Fruit fly (Drosophila melanogaster) whole organism, embryonic: ENCODE data around the gene CG42716.

ENCODE experiments used
- Asciz ChIP-seq: fragments of 200-800 bp; sonication (Bioruptor generic); optimal IDR thresholded peaks from 2 replicates; lab custom pipeline; 2017; ENCODE audit warnings: missing biosample characterization, mild to moderate bottlenecking, missing genetic modification characterization, missing genetic modification reagents
- BEAF-32 ChIP-seq: fragments of 200-800 bp; sonication (Bioruptor generic); optimal IDR thresholded peaks from 3 replicates; lab custom pipeline; 2017; ENCODE audit warnings: missing biosample characterization, missing genetic modification characterization, mild to moderate bottlenecking, moderate library complexity, missing genetic modification reagents
- CG10209 ChIP-seq: fragments of 200-800 bp; sonication (Bioruptor generic); optimal IDR thresholded peaks from 3 replicates; lab custom pipeline; 2017; ENCODE audit warnings: missing biosample characterization, mild to moderate bottlenecking, missing genetic modification characterization, missing genetic modification reagents
- CG10959 ChIP-seq: fragments of 200-800 bp; sonication (Bioruptor generic); IDR thresholded peaks from 2 replicates; pipeline ENCODE4 v1.3.6; 2022; ENCODE audit warnings: missing biosample characterization, missing genetic modification characterization
- CG12155 ChIP-seq: fragments of 200-800 bp; sonication (Bioruptor generic); optimal IDR thresholded peaks from 3 replicates; lab custom pipeline; 2016; ENCODE audit warnings: missing biosample characterization, missing genetic modification characterization
- CG13296 ChIP-seq: fragments of 200-800 bp; sonication (Bioruptor generic); optimal IDR thresholded peaks from 3 replicates; lab custom pipeline; 2018; ENCODE audit warnings: missing biosample characterization, mild to moderate bottlenecking, missing genetic modification characterization
- CG14710 ChIP-seq: fragments of 200-800 bp; sonication (Bioruptor generic); optimal IDR thresholded peaks from 3 replicates; lab custom pipeline; 2019; ENCODE audit warnings: missing biosample characterization, mild to moderate bottlenecking, missing genetic modification characterization, moderate library complexity
- CG14965 ChIP-seq: fragments of 200-800 bp; sonication (Bioruptor generic); optimal IDR thresholded peaks from 2 replicates; lab custom pipeline; 2016; ENCODE audit warnings: missing biosample characterization, missing genetic modification characterization, borderline replicate concordance
- CG15601 ChIP-seq: fragments of 200-800 bp; sonication (Bioruptor generic); optimal IDR thresholded peaks from 3 replicates; lab custom pipeline; 2019; ENCODE audit warnings: missing biosample characterization, mild to moderate bottlenecking, missing genetic modification characterization, moderate library complexity
- CG17385 ChIP-seq: fragments of 200-800 bp; sonication (Bioruptor generic); optimal IDR thresholded peaks from 3 replicates; lab custom pipeline; 2018; ENCODE audit warnings: missing biosample characterization, mild to moderate bottlenecking, missing genetic modification characterization
- CG18011 ChIP-seq: fragments of 200-800 bp; sonication (Bioruptor generic); optimal IDR thresholded peaks from 2 replicates; lab custom pipeline; 2017; ENCODE audit warnings: missing biosample characterization, missing genetic modification characterization, mild to moderate bottlenecking, moderate library complexity, missing genotype
- CG18476 ChIP-seq: fragments of 200-800 bp; sonication (Bioruptor generic); optimal IDR thresholded peaks from 2 replicates; lab custom pipeline; 2016; ENCODE audit warnings: missing biosample characterization, mild to moderate bottlenecking, missing genetic modification characterization
- CG2678 ChIP-seq: fragments of 200-800 bp; sonication (Bioruptor generic); optimal IDR thresholded peaks from 3 replicates; lab custom pipeline; 2019; ENCODE audit warnings: missing biosample characterization, mild to moderate bottlenecking, missing genetic modification characterization, moderate library complexity
- CG32772 ChIP-seq: fragments of 200-800 bp; sonication (Bioruptor generic); IDR thresholded peaks from 2 replicates; pipeline ENCODE4 v1.3.6; 2022; ENCODE audit warnings: missing biosample characterization, missing genetic modification characterization
- CG3726 ChIP-seq: fragments of 200-800 bp; sonication (Bioruptor generic); IDR thresholded peaks from 3 replicates; pipeline ENCODE4, ENCODE4 v1.3.6; 2022; ENCODE audit warnings: missing biosample characterization, missing genetic modification characterization
- CG6683 ChIP-seq: fragments of 200-800 bp; sonication (Bioruptor generic); optimal IDR thresholded peaks from 2 replicates; lab custom pipeline; 2017; ENCODE audit warnings: missing biosample characterization, mild to moderate bottlenecking, missing genetic modification characterization, missing genetic modification reagents
- CG6791 ChIP-seq: fragments of 200-800 bp; sonication (Bioruptor generic); IDR thresholded peaks from 3 replicates; pipeline ENCODE4 v1.3.6; 2022; ENCODE audit warnings: missing biosample characterization, missing genetic modification characterization; ENCODE audit not compliant: partially characterized antibody
- CG6813 ChIP-seq: fragments of 200-800 bp; sonication (Bioruptor generic); optimal IDR thresholded peaks from 2 replicates; lab custom pipeline; 2017; ENCODE audit warnings: missing biosample characterization, missing genetic modification characterization, mild to moderate bottlenecking, moderate library complexity, missing genetic modification reagents
- CG8944 ChIP-seq: fragments of 200-800 bp; sonication (Bioruptor generic); optimal IDR thresholded peaks from 3 replicates; lab custom pipeline; 2016; ENCODE audit warnings: missing biosample characterization, missing genetic modification characterization
- CHES-1-like ChIP-seq: fragments of 200-800 bp; sonication (Bioruptor generic); optimal IDR thresholded peaks from 2 replicates; lab custom pipeline; 2016; ENCODE audit warnings: missing biosample characterization, missing genetic modification characterization
- CTCF ChIP-seq: fragments of 200-800 bp; sonication (Bioruptor generic); optimal IDR thresholded peaks from 2 replicates; lab custom pipeline; 2017; ENCODE audit warnings: missing biosample characterization, mild to moderate bottlenecking, missing genetic modification characterization, moderate library complexity
- HLHmδ ChIP-seq: fragments of 200-800 bp; sonication (Bioruptor generic); optimal IDR thresholded peaks from 2 replicates; lab custom pipeline; 2018; ENCODE audit warnings: missing biosample characterization, mild to moderate bottlenecking, missing genetic modification characterization, moderate library complexity
- Hsf ChIP-seq: fragments of 200-800 bp; sonication (Bioruptor generic); optimal IDR thresholded peaks from 3 replicates; lab custom pipeline; 2016; ENCODE audit warnings: missing biosample characterization, missing genetic modification characterization
- Jarid2 ChIP-seq: fragments of 200-800 bp; sonication (Bioruptor generic); optimal IDR thresholded peaks from 3 replicates; lab custom pipeline; 2017; ENCODE audit warnings: mild to moderate bottlenecking, missing biosample characterization, missing genetic modification reagents, missing genetic modification characterization
- Lhr ChIP-seq: fragments of 200-800 bp; sonication (Bioruptor generic); optimal IDR thresholded peaks from 3 replicates; lab custom pipeline; 2017; ENCODE audit warnings: mild to moderate bottlenecking, missing biosample characterization, missing genetic modification reagents, missing genetic modification characterization
- Med ChIP-seq: fragments of 200-800 bp; sonication (Bioruptor generic); peaks from one replicate; lab custom pipeline; 2016; ENCODE audit warnings: missing biosample characterization, missing genetic modification characterization, mild to moderate bottlenecking, inconsistent platforms, moderate library complexity
- Nf-YA ChIP-seq: fragments of 200-800 bp; sonication (Bioruptor generic); IDR thresholded peaks from 2 replicates; pipeline ENCODE4 v1.3.6; 2022; ENCODE audit warnings: missing biosample characterization, missing genetic modification characterization
- Pdp1 ChIP-seq, 2 experiments: fragments of 200-800 bp; sonication (Bioruptor generic); optimal IDR thresholded peaks; 3 replicates each; lab custom pipeline; 2016; ENCODE audit warnings: missing biosample characterization in 2 of 2, missing genetic modification characterization in 2 of 2, mild to moderate bottlenecking in 1 of 2, moderate library complexity in 1 of 2
- Rfx ChIP-seq: fragments of 200-800 bp; sonication (Bioruptor generic); IDR thresholded peaks from 2 replicates; pipeline ENCODE4 v1.3.6; 2022; ENCODE audit warnings: missing biosample characterization, missing genetic modification characterization
- Six4 ChIP-seq: fragments of 200-800 bp; sonication (Bioruptor generic); optimal IDR thresholded peaks from 2 replicates; lab custom pipeline; 2016; ENCODE audit warnings: missing biosample characterization, missing genetic modification characterization
- Trl ChIP-seq, 3 experiments: fragments of >200 bp in 2 of 3; fragments of 200-800 bp in 1 of 3; sonication (Bioruptor generic) in 1 of 3; optimal IDR thresholded peaks; 2 replicates in 1 of 3; 3 replicates in 2 of 3; lab custom pipeline; 2016 to 2017; ENCODE audit warnings: missing biosample characterization in 1 of 3, missing genetic modification characterization in 1 of 3
- Vsx1 ChIP-seq: fragments of 200-800 bp; sonication (Bioruptor generic); optimal IDR thresholded peaks from 2 replicates; lab custom pipeline; 2017; ENCODE audit warnings: missing biosample characterization, mild to moderate bottlenecking, missing genetic modification characterization, missing genetic modification reagents
- ab ChIP-seq: fragments of 200-800 bp; sonication (Bioruptor generic); optimal IDR thresholded peaks from 2 replicates; lab custom pipeline; 2016; ENCODE audit warnings: missing biosample characterization, missing genetic modification characterization
- ara ChIP-seq: fragments of 200-800 bp; sonication (Bioruptor generic); IDR thresholded peaks from 2 replicates; pipeline ENCODE4 v1.3.6; 2022; ENCODE audit warnings: missing biosample characterization, missing genetic modification characterization
- az2 ChIP-seq: fragments of 200-800 bp; sonication (Bioruptor generic); optimal IDR thresholded peaks from 3 replicates; lab custom pipeline; 2016; ENCODE audit warnings: missing biosample characterization, missing genetic modification characterization
- br ChIP-seq: fragments of >200 bp; optimal IDR thresholded peaks from 2 replicates; lab custom pipeline; 2017
- bsh ChIP-seq, 2 experiments: fragments of 200-800 bp; sonication (Bioruptor generic); optimal IDR thresholded peaks; 2 replicates each; lab custom pipeline; 2017 to 2018; ENCODE audit warnings: mild to moderate bottlenecking in 2 of 2, missing biosample characterization in 2 of 2, missing genetic modification characterization in 2 of 2, moderate library complexity in 1 of 2
- danr ChIP-seq: fragments of 200-800 bp; sonication (Bioruptor generic); IDR thresholded peaks from 2 replicates; pipeline ENCODE4 v1.3.6; 2022; ENCODE audit warnings: missing biosample characterization, missing genetic modification characterization
- dmrt11E ChIP-seq: fragments of 200-800 bp; sonication (Bioruptor generic); optimal IDR thresholded peaks from 3 replicates; lab custom pipeline; 2018; ENCODE audit warnings: missing biosample characterization, mild to moderate bottlenecking, missing genetic modification characterization, moderate library complexity
- ewg ChIP-seq: fragments of 200-800 bp; sonication (Bioruptor generic); optimal IDR thresholded peaks from 3 replicates; lab custom pipeline; 2017; ENCODE audit warnings: mild to moderate bottlenecking, missing biosample characterization, missing genetic modification reagents, missing genetic modification characterization
- gcm ChIP-seq: fragments of 200-800 bp; sonication (Bioruptor generic); optimal IDR thresholded peaks from 2 replicates; lab custom pipeline; 2019; ENCODE audit warnings: missing biosample characterization, mild to moderate bottlenecking, missing genetic modification characterization, moderate library complexity
- grn ChIP-seq: fragments of 200-800 bp; sonication (Bioruptor generic); optimal IDR thresholded peaks from 3 replicates; lab custom pipeline; 2017; ENCODE audit warnings: missing biosample characterization, missing genetic modification characterization
- ind ChIP-seq: fragments of 200-800 bp; sonication (Bioruptor generic); optimal IDR thresholded peaks from 3 replicates; lab custom pipeline; 2016; ENCODE audit warnings: missing biosample characterization, missing genetic modification characterization
- insv ChIP-seq, 2 experiments: fragments of 200-800 bp; sonication (Bioruptor generic); optimal IDR thresholded peaks; 3 replicates each; lab custom pipeline; 2016 to 2018; ENCODE audit warnings: missing biosample characterization in 2 of 2, missing genetic modification characterization in 2 of 2
- mirr ChIP-seq: fragments of 200-800 bp; sonication (Bioruptor generic); optimal IDR thresholded peaks from 3 replicates; lab custom pipeline; 2018; ENCODE audit warnings: missing biosample characterization, mild to moderate bottlenecking, missing genetic modification characterization
- pnt ChIP-seq: fragments of 200-800 bp; sonication (Bioruptor generic); optimal IDR thresholded peaks from 3 replicates; lab custom pipeline; 2016; ENCODE audit warnings: missing biosample characterization, missing genetic modification characterization
- sc ChIP-seq, 3 experiments: fragments of >200 bp in 2 of 3; fragments of 200-800 bp in 1 of 3; sonication (Bioruptor generic) in 1 of 3; optimal IDR thresholded peaks; 2 replicates in 2 of 3; 3 replicates in 1 of 3; lab custom pipeline; 2017; ENCODE audit warnings: mild to moderate bottlenecking in 1 of 3, missing biosample characterization in 1 of 3, missing genetic modification characterization in 1 of 3, missing genetic modification reagents in 1 of 3
- sisA ChIP-seq: fragments of 200-800 bp; sonication (Bioruptor generic); IDR thresholded peaks from 2 replicates; pipeline ENCODE4 v1.3.6; 2022; ENCODE audit warnings: missing biosample characterization, missing genetic modification characterization
- sr ChIP-seq: fragments of 200-800 bp; sonication (Bioruptor generic); IDR thresholded peaks from 3 replicates; pipeline ENCODE4 v1.3.6; 2022; ENCODE audit warnings: missing biosample characterization, missing genetic modification characterization
- stc ChIP-seq: fragments of 200-800 bp; sonication (Bioruptor generic); IDR thresholded peaks from 2 replicates; pipeline ENCODE4 v1.3.6; 2022; ENCODE audit warnings: missing biosample characterization, missing genetic modification characterization

CG42716 gene

DNA sequence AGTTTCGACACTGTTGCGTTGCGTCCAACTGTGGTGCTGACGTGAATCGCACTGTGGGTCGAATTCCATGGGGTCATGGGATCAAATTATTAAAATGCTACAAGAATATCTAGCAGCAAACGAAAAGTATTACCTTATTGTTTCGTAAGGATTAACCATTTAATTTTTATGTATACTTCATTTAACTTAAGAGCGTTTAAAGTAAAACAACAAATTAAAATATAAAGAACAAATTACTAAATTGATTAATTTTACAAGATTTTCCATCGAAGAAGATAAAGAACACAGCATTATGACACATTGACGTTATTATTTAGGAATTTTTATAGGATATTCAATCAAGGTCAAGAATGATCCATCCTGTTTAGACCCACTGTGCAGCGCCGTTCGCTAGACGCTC, 20.5 kb downstream of the CG42716 start (continued):
- TF ChIP-seq CG8944 (GFP tag; lab: Kevin White, UChicago): no peak
- peak; percentile 31; the same call in 1 of the 2 replicates for TF ChIP-seq Rfx
- no peak for TF ChIP-seq CG6813 (GFP tag; lab: Kevin White, UChicago)
- TF ChIP-seq CG14710 (tag; lab: Kevin White, UChicago): peak; percentile 44
- peak; percentile 15 for TF ChIP-seq dmrt11E
- TF ChIP-seq bsh (GFP tag; optimal IDR thresholded peaks at IDR 0.05; lab: Kevin White, UChicago): peak in 1 of 2 experiments; percentile 53
- peak; percentile 13 for TF ChIP-seq CG10209 (GFP tag; lab: Kevin White, UChicago)
- TF ChIP-seq Trl (optimal IDR thresholded peaks at IDR 0.05; lab: Kevin White, UChicago): no peak
- TF ChIP-seq Trl (GFP tag; optimal IDR thresholded peaks at IDR 0.05; lab: Kevin White, UChicago): no peak
- no peak for TF ChIP-seq CG6791 (GFP tag; lab: Robert Waterston, UW)
- no peak for TF ChIP-seq CG14965 (GFP tag; lab: Kevin White, UChicago)
- no peak for TF ChIP-seq CG12155 (GFP tag; lab: Kevin White, UChicago)
- TF ChIP-seq stc (GFP tag; lab: Robert Waterston, UW): peak; percentile 26; the same call in 1 of the 2 replicates
- TF ChIP-seq grn (GFP tag; lab: Kevin White, UChicago): no peak
- no peak for TF ChIP-seq sc (optimal IDR thresholded peaks at IDR 0.05; lab: Kevin White, UChicago)
- TF ChIP-seq sc (GFP tag; optimal IDR thresholded peaks at IDR 0.05; lab: Kevin White, UChicago): peak; percentile 13
- no peak for TF ChIP-seq CG10959 (GFP tag; lab: Robert Waterston, UW)
- TF ChIP-seq Pdp1 (GFP tag; optimal IDR thresholded peaks at IDR 0.05; lab: Kevin White, UChicago): no peak
- TF ChIP-seq az2 (GFP tag; lab: Kevin White, UChicago): peak; percentile 56
- peak; percentile 46 for TF ChIP-seq ewg (GFP tag; lab: Kevin White, UChicago)
- no peak for TF ChIP-seq Nf-YA (GFP tag; lab: Robert Waterston, UW)
- no peak for TF ChIP-seq Vsx1 (GFP tag; lab: Kevin White, UChicago)
- TF ChIP-seq Lhr: no peak
- no peak for TF ChIP-seq Jarid2 (GFP tag; lab: Kevin White, UChicago)
- no peak for TF ChIP-seq insv (GFP tag; optimal IDR thresholded peaks at IDR 0.05; lab: Kevin White, UChicago)
- TF ChIP-seq CG6683: no peak
- TF ChIP-seq BEAF-32 (GFP tag; lab: Kevin White, UChicago): no peak
- TF ChIP-seq CTCF (GFP tag; lab: Kevin White, UChicago): no peak
- peak; percentile 52 for TF ChIP-seq Hsf (GFP tag; lab: Kevin White, UChicago)
- no peak for TF ChIP-seq CG3726 (GFP tag; lab: Robert Waterston, UW)
- no peak for TF ChIP-seq sr (GFP tag; lab: Robert Waterston, UW)
- TF ChIP-seq CG18476 (GFP tag; lab: Kevin White, UChicago): no peak
- TF ChIP-seq Asciz (GFP tag; lab: Kevin White, UChicago): peak; percentile 61
- TF ChIP-seq ara (GFP tag; lab: Robert Waterston, UW): 0 out of 2 replicates have a peak, but pooled peaks have one; percentile 20
- no peak for TF ChIP-seq CG15601
- TF ChIP-seq CG18011 (GFP tag; lab: Kevin White, UChicago): no peak
- no peak for TF ChIP-seq CG32772 (GFP tag; lab: Robert Waterston, UW)
- TF ChIP-seq gcm (GFP tag; lab: Kevin White, UChicago): peak; percentile 53
- TF ChIP-seq br (lab: Kevin White, UChicago): no peak
- no peak for TF ChIP-seq pnt (GFP tag; lab: Kevin White, UChicago)
- TF ChIP-seq CG2678 (tag; lab: Kevin White, UChicago): peak; percentile 66
- no peak for TF ChIP-seq HLHmδ
- peak; percentile 79 for TF ChIP-seq Med (GFP tag; lab: Kevin White, UChicago)
- TF ChIP-seq ind (GFP tag; lab: Kevin White, UChicago): peak; percentile 21
- no peak for TF ChIP-seq CG13296
- TF ChIP-seq Six4 (GFP tag; lab: Kevin White, UChicago): peak; percentile 14
- TF ChIP-seq CHES-1-like (GFP tag; lab: Kevin White, UChicago): no peak
- TF ChIP-seq ab (GFP tag; lab: Kevin White, UChicago): no peak
- TF ChIP-seq CG17385: peak; percentile 31
- TF ChIP-seq danr: 0 out of 2 replicates have a peak, but pooled peaks have one; percentile 11
- no peak for TF ChIP-seq mirr
- TF ChIP-seq sisA: no peak; the same call in 1 of the 2 replicates
